Worm (Caenorhabditis elegans) whole organism, L1 larva: Measurements from ENCODE around the gene add-1.

ENCODE experiments used
- C34B4.2 ChIP-seq: sonication (generic microtip); optimal IDR thresholded peaks from 2 replicates; lab custom pipeline; 2017; ENCODE audit warnings: mild to moderate bottlenecking, missing genetic modification characterization, missing compliant biosample characterization
- Y116A8C.19 ChIP-seq: sonication (generic microtip); optimal IDR thresholded peaks from 2 replicates; lab custom pipeline; 2016; ENCODE audit warnings: missing compliant biosample characterization, missing genetic modification characterization, borderline replicate concordance
- aha-1 ChIP-seq: fragments of 150-350 bp; optimal IDR thresholded peaks from 2 replicates; lab custom pipeline; 2014; ENCODE audit warnings: missing biosample characterization, missing genetic modification characterization
- ama-1 ChIP-seq: fragments of 150-350 bp; optimal IDR thresholded peaks from 2 replicates; lab custom pipeline; 2014
- blmp-1 ChIP-seq: fragments of 150-350 bp; optimal IDR thresholded peaks from 2 replicates; lab custom pipeline; 2014; ENCODE audit warnings: missing biosample characterization, missing genetic modification characterization
- ceh-63 ChIP-seq: fragments of 200-800 bp; sonication (Bioruptor generic); optimal IDR thresholded peaks from 2 replicates; lab custom pipeline; 2018; ENCODE audit warnings: mild to moderate bottlenecking, missing genetic modification characterization, missing compliant biosample characterization
- ces-1 ChIP-seq: fragments of 150-350 bp; optimal IDR thresholded peaks from 2 replicates; lab custom pipeline; 2014; ENCODE audit warnings: missing biosample characterization, missing genetic modification reagents, missing genetic modification characterization
- dpl-1 ChIP-seq, 3 experiments: fragments of 150-350 bp in 2 of 3; sonication (generic microtip) in 1 of 3; optimal IDR thresholded peaks; 2 replicates each; lab custom pipeline; 2014 to 2017; ENCODE audit warnings: missing biosample characterization in 3 of 3, missing genetic modification characterization in 3 of 3, missing genetic modification reagents in 3 of 3
- dsc-1 ChIP-seq: sonication (generic microtip); optimal IDR thresholded peaks from 2 replicates; lab custom pipeline; 2016; ENCODE audit warnings: mild to moderate bottlenecking, missing genetic modification characterization, missing compliant biosample characterization
- efl-1 ChIP-seq, 4 experiments: fragments of 150-350 bp; optimal IDR thresholded peaks in 3 of 4; peaks in 1 of 4; 1 replicate in 1 of 4; 2 replicates in 3 of 4; lab custom pipeline; 2014; ENCODE audit warnings: missing biosample characterization in 2 of 4, missing genetic modification characterization in 2 of 4, missing genetic modification reagents in 2 of 4
- efl-3 ChIP-seq: fragments of 200-800 bp; sonication (Bioruptor generic); optimal IDR thresholded peaks from 2 replicates; lab custom pipeline; 2018; ENCODE audit warnings: mild to moderate bottlenecking, missing genetic modification characterization, missing compliant biosample characterization
- egl-13 ChIP-seq: sonication (generic microtip); optimal IDR thresholded peaks from 2 replicates; lab custom pipeline; 2016; ENCODE audit warnings: missing genotype, missing genetic modification reagents, missing genetic modification characterization, missing compliant biosample characterization
- egl-27 ChIP-seq, 2 experiments: fragments of 150-350 bp in 1 of 2; sonication (generic microtip); optimal IDR thresholded peaks; 3 replicates each; lab custom pipeline; 2017 to 2018; ENCODE audit warnings: missing biosample characterization in 2 of 2, missing genetic modification characterization in 2 of 2, missing genetic modification reagents in 2 of 2
- fkh-4 ChIP-seq: sonication (generic microtip); optimal IDR thresholded peaks from 2 replicates; lab custom pipeline; 2016; ENCODE audit warnings: missing compliant biosample characterization, missing genetic modification characterization, borderline replicate concordance
- grh-1 ChIP-seq: fragments of 200-800 bp; sonication (Bioruptor generic); IDR thresholded peaks from 2 replicates; pipeline ENCODE4 v1.3.6; 2022; ENCODE audit warnings: missing genetic modification reagents, missing genetic modification characterization, missing compliant biosample characterization
- hlh-17 ChIP-seq: fragments of 200-800 bp; sonication (Bioruptor generic); optimal IDR thresholded peaks from 2 replicates; lab custom pipeline; 2018; ENCODE audit warnings: missing genetic modification characterization, mild to moderate bottlenecking, missing compliant biosample characterization, moderate library complexity, borderline replicate concordance
- hlh-4 ChIP-seq: sonication (generic microtip); optimal IDR thresholded peaks from 2 replicates; lab custom pipeline; 2016; ENCODE audit warnings: mild to moderate bottlenecking, missing genetic modification characterization, missing compliant biosample characterization
- hpl-2 ChIP-seq: fragments of 150-350 bp; optimal IDR thresholded peaks from 2 replicates; lab custom pipeline; 2014; ENCODE audit warnings: missing biosample characterization, missing genetic modification reagents, missing genetic modification characterization
- irx-1 ChIP-seq: sonication (generic microtip); optimal IDR thresholded peaks from 2 replicates; lab custom pipeline; 2016; ENCODE audit warnings: missing genetic modification characterization, missing compliant biosample characterization
- jun-1 ChIP-seq: fragments of 150-350 bp; optimal IDR thresholded peaks from 2 replicates; lab custom pipeline; 2014; ENCODE audit warnings: missing biosample characterization, missing genetic modification reagents, missing genetic modification characterization
- lin-15B ChIP-seq: fragments of 150-350 bp; sonication (generic microtip); optimal IDR thresholded peaks from 3 replicates; lab custom pipeline; 2014; ENCODE audit warnings: missing biosample characterization, missing genetic modification characterization
- lin-35 ChIP-seq, 2 experiments: fragments of 150-350 bp; optimal IDR thresholded peaks; 2 replicates each; lab custom pipeline; 2014; ENCODE audit warnings: missing biosample characterization in 2 of 2, missing genetic modification characterization in 2 of 2, missing genetic modification reagents in 2 of 2
- lir-3 ChIP-seq: sonication (generic microtip); optimal IDR thresholded peaks from 2 replicates; lab custom pipeline; 2016; ENCODE audit warnings: mild to moderate bottlenecking, missing genetic modification characterization, moderate library complexity, missing compliant biosample characterization; ENCODE audit not compliant: poor library complexity
- lsy-2 ChIP-seq, 2 experiments: fragments of 150-350 bp; optimal IDR thresholded peaks; 2 replicates each; lab custom pipeline; 2014; ENCODE audit warnings: missing biosample characterization in 2 of 2, missing genetic modification characterization in 2 of 2
- nhr-12 ChIP-seq: sonication (generic microtip); optimal IDR thresholded peaks from 2 replicates; lab custom pipeline; 2017; ENCODE audit warnings: missing biosample characterization, missing genetic modification characterization
- nhr-19 ChIP-seq: fragments of 200-800 bp; sonication (Bioruptor generic); conservative IDR thresholded peaks from 2 replicates; pipeline ENCODE4 v1.3.6; 2022; ENCODE audit warnings: missing genetic modification characterization, missing compliant biosample characterization
- nhr-20 ChIP-seq: sonication (generic microtip); optimal IDR thresholded peaks from 2 replicates; lab custom pipeline; 2016; ENCODE audit warnings: mild to moderate bottlenecking, missing genetic modification characterization, missing compliant biosample characterization
- nhr-237 ChIP-seq: fragments of 150-350 bp; optimal IDR thresholded peaks from 2 replicates; lab custom pipeline; 2014; ENCODE audit warnings: missing biosample characterization, missing genetic modification characterization
- nhr-28 ChIP-seq: fragments of 150-350 bp; optimal IDR thresholded peaks from 2 replicates; lab custom pipeline; 2014; ENCODE audit warnings: missing biosample characterization, missing genetic modification characterization
- nhr-71 ChIP-seq: sonication (generic microtip); optimal IDR thresholded peaks from 2 replicates; lab custom pipeline; 2016; ENCODE audit warnings: mild to moderate bottlenecking, missing genetic modification characterization, moderate library complexity, missing compliant biosample characterization
- nhr-76 ChIP-seq: sonication (generic microtip); optimal IDR thresholded peaks from 2 replicates; lab custom pipeline; 2017; ENCODE audit warnings: missing biosample characterization, missing genetic modification characterization
- nhr-77 ChIP-seq: fragments of 150-350 bp; optimal IDR thresholded peaks from 2 replicates; lab custom pipeline; 2014; ENCODE audit warnings: missing biosample characterization, missing genetic modification characterization
- nhr-90 ChIP-seq: sonication (generic microtip); optimal IDR thresholded peaks from 2 replicates; lab custom pipeline; 2016; ENCODE audit warnings: mild to moderate bottlenecking, missing genetic modification characterization, missing compliant biosample characterization; ENCODE audit not compliant: poor library complexity
- pag-3 ChIP-seq: sonication (generic microtip); optimal IDR thresholded peaks from 2 replicates; lab custom pipeline; 2017; ENCODE audit warnings: missing genetic modification characterization, mild to moderate bottlenecking, missing compliant biosample characterization, antibody characterized with exemption, borderline replicate concordance; ENCODE audit not compliant: insufficient read depth
- pax-3 ChIP-seq: fragments of 200-800 bp; sonication (Bioruptor generic); optimal IDR thresholded peaks from 2 replicates; lab custom pipeline; 2018; ENCODE audit warnings: mild to moderate bottlenecking, missing genetic modification characterization, moderate library complexity, missing compliant biosample characterization
- pqm-1 ChIP-seq: sonication (generic microtip); optimal IDR thresholded peaks from 3 replicates; lab custom pipeline; 2017; ENCODE audit warnings: missing biosample characterization, missing genetic modification characterization
- skn-1 ChIP-seq: fragments of 150-350 bp; optimal IDR thresholded peaks from 2 replicates; lab custom pipeline; 2014; ENCODE audit warnings: missing biosample characterization, missing genetic modification characterization
- snu-23 ChIP-seq: sonication (generic microtip); optimal IDR thresholded peaks from 2 replicates; lab custom pipeline; 2016; ENCODE audit warnings: missing genetic modification characterization, missing compliant biosample characterization
- sox-4 ChIP-seq: sonication (generic microtip); optimal IDR thresholded peaks from 2 replicates; lab custom pipeline; 2016; ENCODE audit warnings: missing genetic modification characterization, missing compliant biosample characterization
- sptf-1 ChIP-seq: fragments of 150-350 bp; optimal IDR thresholded peaks from 2 replicates; lab custom pipeline; 2014; ENCODE audit warnings: missing biosample characterization, missing genetic modification characterization
- sup-37 ChIP-seq: fragments of 200-800 bp; sonication (Bioruptor generic); optimal IDR thresholded peaks from 2 replicates; lab custom pipeline; 2018; ENCODE audit warnings: mild to moderate bottlenecking, missing genetic modification characterization, missing compliant biosample characterization
- swsn-7 ChIP-seq: sonication (generic microtip); optimal IDR thresholded peaks from 2 replicates; lab custom pipeline; 2016; ENCODE audit warnings: missing genetic modification characterization, missing compliant biosample characterization
- tbx-2 ChIP-seq: sonication (generic microtip); optimal IDR thresholded peaks from 2 replicates; lab custom pipeline; 2016; ENCODE audit warnings: missing genetic modification characterization, missing compliant biosample characterization
- tlp-1 ChIP-seq: fragments of 150-350 bp; optimal IDR thresholded peaks from 2 replicates; lab custom pipeline; 2014; ENCODE audit warnings: missing biosample characterization, missing genetic modification characterization
- unc-130 ChIP-seq: fragments of 150-350 bp; optimal IDR thresholded peaks from 2 replicates; lab custom pipeline; 2017; ENCODE audit warnings: missing biosample characterization, missing genetic modification characterization, inconsistent platforms
- unc-30 ChIP-seq: sonication (generic microtip); optimal IDR thresholded peaks from 2 replicates; lab custom pipeline; 2017; ENCODE audit warnings: missing biosample characterization, missing genetic modification characterization
- unc-86 ChIP-seq: sonication (generic microtip); optimal IDR thresholded peaks from 2 replicates; lab custom pipeline; 2016; ENCODE audit warnings: missing genetic modification characterization, missing compliant biosample characterization
- vab-15 ChIP-seq: sonication (generic microtip); optimal IDR thresholded peaks from 2 replicates; lab custom pipeline; 2017; ENCODE audit warnings: missing genotype, mild to moderate bottlenecking, missing genetic modification characterization, missing compliant biosample characterization
- zag-1 ChIP-seq: fragments of 150-350 bp; optimal IDR thresholded peaks from 2 replicates; lab custom pipeline; 2014; ENCODE audit warnings: missing biosample characterization, missing genetic modification characterization
- zip-4 ChIP-seq: fragments of 200-800 bp; sonication (Bioruptor generic); optimal IDR thresholded peaks from 2 replicates; lab custom pipeline; 2018; ENCODE audit warnings: mild to moderate bottlenecking, missing genetic modification characterization, moderate library complexity, missing compliant biosample characterization
- ztf-4 ChIP-seq: fragments of 150-350 bp; optimal IDR thresholded peaks from 2 replicates; lab custom pipeline; 2014; ENCODE audit warnings: missing biosample characterization, missing genetic modification characterization

Gene add-1

ce11 chrX:4861413-4861812, 1.6 kb upstream of the add-1 start (continued):
- TF ChIP-seq lin-35 (GFP tag; optimal IDR thresholded peaks at IDR 0.05; lab: Kevin White, UChicago) = no peak
- TF ChIP-seq nhr-20 (tag; lab: Kevin White, UChicago) = peak; percentile 27

- no peak for TF ChIP-seq nhr-28 (tag; lab: Kevin White, UChicago)
- no peak for TF ChIP-seq hlh-17 (GFP tag; lab: Kevin White, UChicago)
- TF ChIP-seq zag-1 (tag; lab: Kevin White, UChicago) = no peak
- no peak for TF ChIP-seq nhr-76
- TF ChIP-seq lin-15B (tag; lab: Kevin White, UChicago) = no peak
- peak; percentile 94 for TF ChIP-seq pag-3 (tag; lab: Kevin White, UChicago)
- no peak for TF ChIP-seq skn-1
- no peak for TF ChIP-seq pax-3 (tag; lab: Kevin White, UChicago)
- TF ChIP-seq nhr-71 (tag; lab: Kevin White, UChicago) = no peak
- no peak for TF ChIP-seq zip-4 (GFP tag; lab: Kevin White, UChicago)
- TF ChIP-seq vab-15 = no peak
- TF ChIP-seq pqm-1 (tag; lab: Kevin White, UChicago) = no peak
- TF ChIP-seq unc-30 (tag; lab: Kevin White, UChicago) = no peak
- TF ChIP-seq grh-1 (GFP tag; lab: Robert Waterston, UW) = no peak
- TF ChIP-seq sox-4 (tag; lab: Kevin White, UChicago) = no peak
- peak in 1 of 2 experiments; percentile 1 for TF ChIP-seq efl-1 (optimal IDR thresholded peaks at IDR 0.05; lab: Kevin White, UChicago)
- TF ChIP-seq efl-1 (GFP tag; optimal IDR thresholded peaks at IDR 0.05 in 1 of 2; lab: Kevin White, UChicago) = peak in 1 of 2 experiments; percentile 15
- no peak for TF ChIP-seq sptf-1 (tag; lab: Kevin White, UChicago)
- no peak for TF ChIP-seq nhr-77
- TF ChIP-seq dpl-1 (GFP tag; optimal IDR thresholded peaks at IDR 0.05; lab: Kevin White, UChicago) = no peak
- no peak for TF ChIP-seq unc-130 (tag; lab: Kevin White, UChicago)
- no peak for TF ChIP-seq tbx-2 (tag; lab: Kevin White, UChicago)
- TF ChIP-seq blmp-1 (tag; lab: Kevin White, UChicago) = no peak
- TF ChIP-seq ztf-4 = no peak
- no peak for TF ChIP-seq aha-1 (tag; lab: Kevin White, UChicago)
- no peak for TF ChIP-seq C34B4.2 (tag; lab: Kevin White, UChicago)
- TF ChIP-seq snu-23 = peak; percentile 60
- no peak for TF ChIP-seq nhr-90 (tag; lab: Kevin White, UChicago)
- TF ChIP-seq efl-3 (GFP tag; lab: Kevin White, UChicago) = no peak
- no peak for TF ChIP-seq tlp-1
- no peak for TF ChIP-seq egl-13 (tag; lab: Kevin White, UChicago)
- no peak for TF ChIP-seq egl-27 (tag; optimal IDR thresholded peaks at IDR 0.05; lab: Kevin White, UChicago)
- no peak for TF ChIP-seq lsy-2 (tag; optimal IDR thresholded peaks at IDR 0.05; lab: Kevin White, UChicago)
- TF ChIP-seq nhr-19 (GFP tag; lab: Robert Waterston, UW) = no peak
- no peak for TF ChIP-seq ama-1 (lab: Kevin White, UChicago)
- no peak for TF ChIP-seq hlh-4
- TF ChIP-seq fkh-4 (tag; lab: Kevin White, UChicago) = no peak
- no peak for TF ChIP-seq Y116A8C.19
- TF ChIP-seq sup-37 (GFP tag; lab: Kevin White, UChicago) = no peak
- no peak for TF ChIP-seq nhr-237 (tag; lab: Kevin White, UChicago)
- no peak for TF ChIP-seq ceh-63 (GFP tag; lab: Kevin White, UChicago)
- TF ChIP-seq ces-1 = no peak
- TF ChIP-seq hpl-2 (GFP tag; lab: Kevin White, UChicago) = no peak
- TF ChIP-seq nhr-12 (tag; lab: Kevin White, UChicago) = no peak
- TF ChIP-seq jun-1 (tag; lab: Kevin White, UChicago) = no peak
- TF ChIP-seq swsn-7 (tag; lab: Kevin White, UChicago) = no peak
- no peak for TF ChIP-seq irx-1 (tag; lab: Kevin White, UChicago)
- no peak for TF ChIP-seq unc-86 (tag; lab: Kevin White, UChicago)
- peak; percentile 46 for TF ChIP-seq lir-3 (tag; lab: Kevin White, UChicago)
- TF ChIP-seq dsc-1 = no peak
Measured at ce11 chrX:4853060-4853459, 6.8 kb downstream of the add-1 start, which contains the start of gene F39C12.1. TSS of gene F39C12.1 (minus strand) at chrX:4853195.
